Fruit fly (Drosophila melanogaster) whole organism, embryonic: ENCODE data around the gene PRL-1.

Experiments used
- Antp ChIP-seq: fragments of 200-800 bp; sonication (Bioruptor generic); optimal IDR thresholded peaks from 3 replicates; lab custom pipeline; 2016; ENCODE audit warnings: missing biosample characterization, missing genetic modification characterization
- CG10267 ChIP-seq: fragments of 200-800 bp; sonication (Bioruptor generic); optimal IDR thresholded peaks from 2 replicates; lab custom pipeline; 2018; ENCODE audit warnings: missing biosample characterization, mild to moderate bottlenecking, missing genetic modification characterization, moderate library complexity
- CG12104 ChIP-seq: fragments of 200-800 bp; sonication (Bioruptor generic); optimal IDR thresholded peaks from 3 replicates; lab custom pipeline; 2016; ENCODE audit warnings: missing biosample characterization, missing genetic modification characterization
- CG12744 ChIP-seq: fragments of 200-800 bp; sonication (Bioruptor generic); optimal IDR thresholded peaks from 2 replicates; lab custom pipeline; 2016; ENCODE audit warnings: missing biosample characterization, missing genetic modification characterization
- CG13424 ChIP-seq: fragments of 200-800 bp; sonication (Bioruptor generic); optimal IDR thresholded peaks from 2 replicates; lab custom pipeline; 2019; ENCODE audit warnings: missing biosample characterization, mild to moderate bottlenecking, missing genetic modification characterization, moderate library complexity
- CG14667 ChIP-seq: fragments of 200-800 bp; sonication (Bioruptor generic); IDR thresholded peaks from 2 replicates; pipeline ENCODE4 v1.3.6; 2022; ENCODE audit warnings: missing biosample characterization, missing genetic modification characterization
- CG15479 ChIP-seq: fragments of 200-800 bp; sonication (Bioruptor generic); optimal IDR thresholded peaks from 3 replicates; lab custom pipeline; 2019; ENCODE audit warnings: missing biosample characterization, mild to moderate bottlenecking, missing genetic modification characterization, moderate library complexity
- CG16779 ChIP-seq: fragments of 200-800 bp; sonication (Bioruptor generic); IDR thresholded peaks from 2 replicates; pipeline ENCODE4 v1.3.6; 2022; ENCODE audit warnings: missing biosample characterization, missing genetic modification characterization
- CG17186 ChIP-seq: fragments of 200-800 bp; sonication (Bioruptor generic); optimal IDR thresholded peaks from 3 replicates; lab custom pipeline; 2017; ENCODE audit warnings: missing biosample characterization, missing genetic modification reagents, missing genetic modification characterization
- CG17912 ChIP-seq: fragments of 200-800 bp; sonication (Bioruptor generic); optimal IDR thresholded peaks from 2 replicates; lab custom pipeline; 2018; ENCODE audit warnings: missing biosample characterization, mild to moderate bottlenecking, missing genetic modification characterization
- CG2116 ChIP-seq: fragments of 200-800 bp; sonication (Bioruptor generic); optimal IDR thresholded peaks from 3 replicates; lab custom pipeline; 2018; ENCODE audit warnings: missing biosample characterization, mild to moderate bottlenecking, missing genetic modification characterization
- CG30431 ChIP-seq: fragments of 200-800 bp; sonication (Bioruptor generic); optimal IDR thresholded peaks from 2 replicates; lab custom pipeline; 2017; ENCODE audit warnings: missing biosample characterization, missing genetic modification characterization
- CG33213 ChIP-seq: fragments of 200-800 bp; sonication (Bioruptor generic); optimal IDR thresholded peaks from 3 replicates; lab custom pipeline; 2016; ENCODE audit warnings: missing biosample characterization, missing genetic modification characterization
- CG43689 ChIP-seq: fragments of 200-800 bp; sonication (Bioruptor generic); IDR thresholded peaks from 2 replicates; pipeline ENCODE4 v1.3.6; 2022; ENCODE audit warnings: missing biosample characterization, missing genetic modification characterization
- CG4854 ChIP-seq: fragments of 200-800 bp; sonication (Bioruptor generic); optimal IDR thresholded peaks from 2 replicates; lab custom pipeline; 2016; ENCODE audit warnings: missing biosample characterization, missing genetic modification characterization, inconsistent platforms
- CG6765 ChIP-seq: fragments of 200-800 bp; sonication (Bioruptor generic); optimal IDR thresholded peaks from 3 replicates; lab custom pipeline; 2017; ENCODE audit warnings: missing biosample characterization, mild to moderate bottlenecking, missing genetic modification characterization
- CG7928 ChIP-seq: fragments of 200-800 bp; sonication (Bioruptor generic); optimal IDR thresholded peaks from 2 replicates; lab custom pipeline; 2017; ENCODE audit warnings: missing biosample characterization, mild to moderate bottlenecking, missing genetic modification characterization
- CG9609 ChIP-seq: fragments of 200-800 bp; sonication (Bioruptor generic); optimal IDR thresholded peaks from 3 replicates; lab custom pipeline; 2016; ENCODE audit warnings: missing biosample characterization, missing genetic modification characterization
- CHES-1-like ChIP-seq: fragments of 200-800 bp; sonication (Bioruptor generic); optimal IDR thresholded peaks from 2 replicates; lab custom pipeline; 2016; ENCODE audit warnings: missing biosample characterization, missing genetic modification characterization
- Dad ChIP-seq: fragments of 200-800 bp; sonication (Bioruptor generic); optimal IDR thresholded peaks from 3 replicates; lab custom pipeline; 2016; ENCODE audit warnings: missing biosample characterization, missing genetic modification characterization
- ERR ChIP-seq: fragments of 200-800 bp; sonication (Bioruptor generic); optimal IDR thresholded peaks from 2 replicates; lab custom pipeline; 2016; ENCODE audit warnings: missing biosample characterization, missing genetic modification characterization
- Gsc ChIP-seq: fragments of 200-800 bp; sonication (Bioruptor generic); IDR thresholded peaks from 2 replicates; pipeline ENCODE4 v1.3.6; 2022; ENCODE audit warnings: missing biosample characterization, missing genetic modification characterization
- Gug ChIP-seq: fragments of 200-800 bp; sonication (Bioruptor generic); IDR thresholded peaks from 4 replicates; pipeline ENCODE4 v1.3.6; 2022; ENCODE audit warnings: missing biosample characterization, missing genetic modification characterization
- Hey ChIP-seq: fragments of 200-800 bp; sonication (Bioruptor generic); optimal IDR thresholded peaks from 3 replicates; lab custom pipeline; 2018; ENCODE audit warnings: missing biosample characterization, mild to moderate bottlenecking, missing genetic modification characterization
- Kr ChIP-seq: fragments of 200-800 bp; sonication (Bioruptor generic); optimal IDR thresholded peaks from 2 replicates; lab custom pipeline; 2017; ENCODE audit warnings: missing biosample characterization, mild to moderate bottlenecking, missing genetic modification characterization
- Lim3 ChIP-seq: fragments of 200-800 bp; sonication (Bioruptor generic); IDR thresholded peaks from 2 replicates; pipeline ENCODE4 v1.3.6; 2022; ENCODE audit warnings: missing biosample characterization, missing genetic modification characterization
- Opbp ChIP-seq: fragments of 200-800 bp; sonication (Bioruptor generic); IDR thresholded peaks from 3 replicates; pipeline ENCODE4 v1.3.6; 2022; ENCODE audit warnings: missing biosample characterization, missing genetic modification characterization; ENCODE audit not compliant: partially characterized antibody
- Six4 ChIP-seq: fragments of 200-800 bp; sonication (Bioruptor generic); optimal IDR thresholded peaks from 2 replicates; lab custom pipeline; 2016; ENCODE audit warnings: missing biosample characterization, missing genetic modification characterization
- Ssrp ChIP-seq: fragments of 200-800 bp; sonication (Bioruptor generic); optimal IDR thresholded peaks from 2 replicates; lab custom pipeline; 2018; ENCODE audit warnings: missing biosample characterization, mild to moderate bottlenecking, missing genetic modification characterization, moderate library complexity
- Taf1 ChIP-seq: fragments of 200-800 bp; sonication (Bioruptor generic); IDR thresholded peaks from 2 replicates; pipeline ENCODE4 v1.3.6; 2022; ENCODE audit warnings: missing biosample characterization, missing genetic modification characterization
- aop ChIP-seq: fragments of 200-800 bp; sonication (Bioruptor generic); IDR thresholded peaks from 2 replicates; pipeline ENCODE4 v1.3.6; 2022; ENCODE audit warnings: missing biosample characterization, missing genetic modification characterization
- ap ChIP-seq: fragments of 200-800 bp; sonication (Bioruptor generic); IDR thresholded peaks from 2 replicates; pipeline ENCODE4 v1.3.6; 2022; ENCODE audit warnings: missing biosample characterization, missing genetic modification characterization
- btn ChIP-seq: fragments of 200-800 bp; sonication (Bioruptor generic); optimal IDR thresholded peaks from 2 replicates; lab custom pipeline; 2016; ENCODE audit warnings: missing biosample characterization, missing genetic modification characterization
- da ChIP-seq: fragments of 200-800 bp; sonication (Bioruptor generic); optimal IDR thresholded peaks from 2 replicates; lab custom pipeline; 2016; ENCODE audit warnings: missing biosample characterization, missing genetic modification characterization
- dm ChIP-seq: fragments of 200-800 bp; sonication (Bioruptor generic); optimal IDR thresholded peaks from 3 replicates; lab custom pipeline; 2016; ENCODE audit warnings: missing biosample characterization, missing genetic modification characterization
- dysf ChIP-seq: fragments of 200-800 bp; sonication (Bioruptor generic); IDR thresholded peaks from 3 replicates; pipeline ENCODE4 v1.3.6; 2022; ENCODE audit warnings: missing biosample characterization, missing genetic modification characterization
- eyg ChIP-seq: fragments of 200-800 bp; sonication (Bioruptor generic); optimal IDR thresholded peaks from 3 replicates; lab custom pipeline; 2016; ENCODE audit warnings: missing biosample characterization, missing genetic modification characterization
- gsb-n ChIP-seq: fragments of 200-800 bp; sonication (Bioruptor generic); optimal IDR thresholded peaks from 3 replicates; lab custom pipeline; 2018; ENCODE audit warnings: missing biosample characterization, mild to moderate bottlenecking, missing genetic modification characterization
- h ChIP-seq: fragments of >200 bp; optimal IDR thresholded peaks from 2 replicates; lab custom pipeline; 2017
- kah ChIP-seq: fragments of 200-800 bp; sonication (Bioruptor generic); optimal IDR thresholded peaks from 2 replicates; lab custom pipeline; 2018; ENCODE audit warnings: missing biosample characterization, mild to moderate bottlenecking, missing genetic modification characterization
- pb ChIP-seq: fragments of 200-800 bp; sonication (Bioruptor generic); optimal IDR thresholded peaks from 3 replicates; lab custom pipeline; 2016; ENCODE audit warnings: missing biosample characterization, missing genetic modification characterization
- pzg ChIP-seq: fragments of 200-800 bp; sonication (Bioruptor generic); optimal IDR thresholded peaks from 3 replicates; lab custom pipeline; 2018; ENCODE audit warnings: missing biosample characterization, mild to moderate bottlenecking, missing genetic modification characterization, moderate library complexity
- ro ChIP-seq: fragments of 200-800 bp; sonication (Bioruptor generic); IDR thresholded peaks from 2 replicates; pipeline ENCODE4 v1.3.6; 2022; ENCODE audit warnings: missing biosample characterization, missing genetic modification characterization
- sc ChIP-seq, 3 experiments: fragments of >200 bp in 2 of 3; fragments of 200-800 bp in 1 of 3; sonication (Bioruptor generic) in 1 of 3; optimal IDR thresholded peaks; 2 replicates in 2 of 3; 3 replicates in 1 of 3; lab custom pipeline; 2017; ENCODE audit warnings: mild to moderate bottlenecking in 1 of 3, missing biosample characterization in 1 of 3, missing genetic modification characterization in 1 of 3, missing genetic modification reagents in 1 of 3
- schlank ChIP-seq: fragments of 200-800 bp; sonication (Bioruptor generic); optimal IDR thresholded peaks from 2 replicates; lab custom pipeline; 2018; ENCODE audit warnings: missing biosample characterization, mild to moderate bottlenecking, missing genetic modification characterization
- ssp ChIP-seq: fragments of 200-800 bp; sonication (Bioruptor generic); IDR thresholded peaks from 2 replicates; pipeline ENCODE4 v1.3.6; 2022; ENCODE audit warnings: missing biosample characterization, missing genetic modification characterization
- tap ChIP-seq: fragments of 200-800 bp; optimal IDR thresholded peaks from 3 replicates; lab custom pipeline; 2019; ENCODE audit warnings: missing biosample characterization, mild to moderate bottlenecking, missing genetic modification characterization, moderate library complexity
- tin ChIP-seq: fragments of 200-800 bp; sonication (Bioruptor generic); optimal IDR thresholded peaks from 3 replicates; lab custom pipeline; 2016; ENCODE audit warnings: missing biosample characterization, missing genetic modification characterization
- tio ChIP-seq: fragments of 200-800 bp; sonication (Bioruptor generic); optimal IDR thresholded peaks from 2 replicates; lab custom pipeline; 2017; ENCODE audit warnings: missing biosample characterization, missing genetic modification characterization, inconsistent platforms
- ttk ChIP-seq: fragments of 200-800 bp; sonication (Bioruptor generic); IDR thresholded peaks from 2 replicates; pipeline ENCODE4 v2.1.2; 2022; ENCODE audit warnings: missing biosample characterization, missing genetic modification characterization

The PRL-1 gene

dm6 chr2L:16269232-16270134 is 12.1 kb upstream of the PRL-1 start (continued):
- TF ChIP-seq CG17912 = peak; percentile 92
- peak; percentile 36 for TF ChIP-seq Dad (GFP tag; lab: Kevin White, UChicago)
- TF ChIP-seq ap = no peak
- no peak for TF ChIP-seq CG12744
- TF ChIP-seq kah (GFP tag; lab: Kevin White, UChicago) = peak; percentile 90
- no peak for TF ChIP-seq ttk (GFP tag; lab: Robert Waterston, UW)
- peak; percentile 48 for TF ChIP-seq btn (GFP tag; lab: Kevin White, UChicago)
- TF ChIP-seq Antp (GFP tag; lab: Kevin White, UChicago) = no peak
- TF ChIP-seq pb (GFP tag; lab: Kevin White, UChicago) = peak; percentile 72
- TF ChIP-seq Six4 (GFP tag; lab: Kevin White, UChicago) = peak; percentile 21
- no peak for TF ChIP-seq h
- no peak for TF ChIP-seq CG14667 (GFP tag; lab: Robert Waterston, UW)
- no peak for TF ChIP-seq Gsc (GFP tag; lab: Robert Waterston, UW)
- no peak for TF ChIP-seq sc (optimal IDR thresholded peaks at IDR 0.05; lab: Kevin White, UChicago)
- peak; percentile 42 for TF ChIP-seq sc (GFP tag; optimal IDR thresholded peaks at IDR 0.05; lab: Kevin White, UChicago)
- peak; percentile 97 for TF ChIP-seq CG6765 (GFP tag; lab: Kevin White, UChicago)
- TF ChIP-seq CG10267 (tag; lab: Kevin White, UChicago) = peak; percentile 64
- no peak for TF ChIP-seq Ssrp
- peak; percentile 41 for TF ChIP-seq eyg (GFP tag; lab: Kevin White, UChicago)
- no peak for TF ChIP-seq Opbp (GFP tag; lab: Robert Waterston, UW)
- TF ChIP-seq CG4854 = no peak
- no peak for TF ChIP-seq CG43689 (GFP tag; lab: Robert Waterston, UW)
- TF ChIP-seq Lim3 (GFP tag; lab: Robert Waterston, UW) = no peak
- TF ChIP-seq ro (GFP tag; lab: Robert Waterston, UW) = no peak
- TF ChIP-seq Hey (tag; lab: Kevin White, UChicago) = peak; percentile 83
- TF ChIP-seq CG7928 (GFP tag; lab: Kevin White, UChicago) = no peak
- no peak for TF ChIP-seq tio
- no peak for TF ChIP-seq aop (GFP tag; lab: Robert Waterston, UW)
- TF ChIP-seq Gug (GFP tag; lab: Robert Waterston, UW) = no peak
- TF ChIP-seq dysf = no peak
- TF ChIP-seq Taf1 (GFP tag; lab: Robert Waterston, UW) = no peak
- no peak for TF ChIP-seq CG16779 (GFP tag; lab: Robert Waterston, UW)
- TF ChIP-seq CG30431 = no peak
- TF ChIP-seq CG15479 = no peak
- TF ChIP-seq Kr (GFP tag; lab: Kevin White, UChicago) = peak; percentile 12
- peak; percentile 24 for TF ChIP-seq CG13424 (tag; lab: Kevin White, UChicago)
- TF ChIP-seq schlank (tag; lab: Kevin White, UChicago) = peak; percentile 88
- TF ChIP-seq tin (GFP tag; lab: Kevin White, UChicago) = no peak
- peak; percentile 82 for TF ChIP-seq tap (tag; lab: Kevin White, UChicago)
- no peak for TF ChIP-seq ssp (GFP tag; lab: Robert Waterston, UW)
- peak; percentile 21 for TF ChIP-seq CHES-1-like (GFP tag; lab: Kevin White, UChicago)
- TF ChIP-seq CG9609 (GFP tag; lab: Kevin White, UChicago) = no peak
- peak; percentile 71 for TF ChIP-seq CG2116 (GFP tag; lab: Kevin White, UChicago)
- TF ChIP-seq da (GFP tag; lab: Kevin White, UChicago) = no peak
- peak; percentile 27 for TF ChIP-seq gsb-n (tag; lab: Kevin White, UChicago)
- peak; percentile 99 for TF ChIP-seq dm (GFP tag; lab: Kevin White, UChicago)
- peak; percentile 27 for TF ChIP-seq pzg
- TF ChIP-seq ERR (GFP tag; lab: Kevin White, UChicago) = peak; percentile 43
- TF ChIP-seq CG33213 (GFP tag; lab: Kevin White, UChicago) = peak; percentile 22
- TF ChIP-seq CG17186 = peak; percentile 32
- TF ChIP-seq CG12104 = peak; percentile 41
